Worm (Caenorhabditis elegans) whole organism, L3 larva: ENCODE data around the gene dot-1.5.
A peak's percentile ranks its signal among the peaks of the same experiment; 100 is the strongest.

Source experiments
- R02D3.7 ChIP-seq: fragments of 150-350 bp; optimal IDR thresholded peaks from 2 replicates; lab custom pipeline; 2014; ENCODE audit warnings: missing biosample characterization, missing genetic modification characterization
- ZK546.5 ChIP-seq: sonication (generic microtip); optimal IDR thresholded peaks from 2 replicates; lab custom pipeline; 2017; ENCODE audit warnings: missing biosample characterization, missing genetic modification characterization
- aly-2 ChIP-seq: fragments of 150-350 bp; optimal IDR thresholded peaks from 2 replicates; lab custom pipeline; 2014; ENCODE audit warnings: missing biosample characterization, missing genetic modification characterization
- ama-1 ChIP-seq: fragments of 150-350 bp; optimal IDR thresholded peaks from 2 replicates; lab custom pipeline; 2018
- ceh-16 ChIP-seq: sonication (generic microtip); optimal IDR thresholded peaks from 2 replicates; lab custom pipeline; 2017; ENCODE audit warnings: missing biosample characterization, missing genetic modification characterization
- ceh-28 ChIP-seq: fragments of 150-350 bp; optimal IDR thresholded peaks from 2 replicates; lab custom pipeline; 2014; ENCODE audit warnings: missing biosample characterization, missing genetic modification reagents, missing genetic modification characterization
- ceh-82 ChIP-seq: fragments of 150-350 bp; optimal IDR thresholded peaks from 2 replicates; lab custom pipeline; 2014; ENCODE audit warnings: missing biosample characterization, missing genetic modification characterization
- ceh-9 ChIP-seq: sonication (generic microtip); optimal IDR thresholded peaks from 2 replicates; lab custom pipeline; 2018; ENCODE audit warnings: missing biosample characterization, missing genetic modification characterization
- daf-12 ChIP-seq: fragments of 150-350 bp; optimal IDR thresholded peaks from 2 replicates; lab custom pipeline; 2014; ENCODE audit warnings: missing biosample characterization, missing genetic modification reagents, missing genetic modification characterization
- egl-27 ChIP-seq: sonication (generic microtip); optimal IDR thresholded peaks from 4 replicates; lab custom pipeline; 2017; ENCODE audit warnings: missing biosample characterization, missing genetic modification reagents, missing genetic modification characterization
- egl-5 ChIP-seq: fragments of 150-350 bp; optimal IDR thresholded peaks from 2 replicates; lab custom pipeline; 2017; ENCODE audit warnings: missing biosample characterization, missing genetic modification reagents, missing genetic modification characterization, inconsistent platforms
- elt-1 ChIP-seq: fragments of 150-350 bp; optimal IDR thresholded peaks from 2 replicates; lab custom pipeline; 2014; ENCODE audit warnings: missing biosample characterization, missing genetic modification characterization
- elt-2 ChIP-seq: sonication (generic microtip); optimal IDR thresholded peaks from 2 replicates; lab custom pipeline; 2016; ENCODE audit warnings: missing genetic modification reagents, mild to moderate bottlenecking, missing genetic modification characterization, missing compliant biosample characterization
- elt-3 ChIP-seq, 3 experiments: fragments of 150-350 bp in 1 of 3; sonication (generic microtip) in 2 of 3; optimal IDR thresholded peaks; 2 replicates in 2 of 3; 4 replicates in 1 of 3; lab custom pipeline; 2014 to 2017; ENCODE audit warnings: missing biosample characterization in 3 of 3, missing genetic modification characterization in 3 of 3
- eor-1 ChIP-seq, 2 experiments: fragments of 150-350 bp; optimal IDR thresholded peaks; 2 replicates each; lab custom pipeline; 2014 to 2018; ENCODE audit warnings: missing biosample characterization in 2 of 2, missing genetic modification characterization in 2 of 2
- fkh-10 ChIP-seq: sonication (generic microtip); optimal IDR thresholded peaks from 2 replicates; lab custom pipeline; 2017; ENCODE audit warnings: missing biosample characterization, missing genetic modification reagents, missing genetic modification characterization
- fkh-2 ChIP-seq: fragments of 150-350 bp; optimal IDR thresholded peaks from 2 replicates; lab custom pipeline; 2014; ENCODE audit warnings: missing biosample characterization, missing genetic modification reagents, missing genetic modification characterization
- fos-1 ChIP-seq: fragments of 150-350 bp; optimal IDR thresholded peaks from 2 replicates; lab custom pipeline; 2014; ENCODE audit warnings: missing biosample characterization, missing genetic modification characterization
- hmg-11 ChIP-seq: sonication (generic microtip); optimal IDR thresholded peaks from 2 replicates; lab custom pipeline; 2016; ENCODE audit warnings: missing genetic modification characterization, missing compliant biosample characterization
- jun-1 ChIP-seq: fragments of 150-350 bp; optimal IDR thresholded peaks from 2 replicates; lab custom pipeline; 2014; ENCODE audit warnings: missing biosample characterization, missing genetic modification reagents, missing genetic modification characterization
- lin-15B ChIP-seq: fragments of 150-350 bp; optimal IDR thresholded peaks from 2 replicates; lab custom pipeline; 2014; ENCODE audit warnings: missing biosample characterization, missing genetic modification characterization
- lin-39 ChIP-seq: fragments of 150-350 bp; optimal IDR thresholded peaks from 2 replicates; lab custom pipeline; 2018; ENCODE audit warnings: missing biosample characterization, missing genetic modification reagents, missing genetic modification characterization
- lsy-12 ChIP-seq: sonication (generic microtip); optimal IDR thresholded peaks from 2 replicates; lab custom pipeline; 2016; ENCODE audit warnings: mild to moderate bottlenecking, missing genetic modification characterization, missing compliant biosample characterization
- mdl-1 ChIP-seq: fragments of 150-350 bp; optimal IDR thresholded peaks from 2 replicates; lab custom pipeline; 2014; ENCODE audit warnings: missing biosample characterization, missing genetic modification characterization
- mml-1 ChIP-seq: fragments of 150-350 bp; sonication (generic microtip); optimal IDR thresholded peaks from 3 replicates; lab custom pipeline; 2014; ENCODE audit warnings: missing biosample characterization, missing genetic modification characterization
- nfya-1 ChIP-seq: sonication (generic microtip); optimal IDR thresholded peaks from 2 replicates; lab custom pipeline; 2017; ENCODE audit warnings: missing genetic modification characterization, mild to moderate bottlenecking, missing compliant biosample characterization, antibody characterized with exemption, moderate library complexity; ENCODE audit not compliant: insufficient read depth
- nhr-11 ChIP-seq: fragments of 150-350 bp; optimal IDR thresholded peaks from 2 replicates; lab custom pipeline; 2014; ENCODE audit warnings: missing biosample characterization, missing genetic modification characterization
- nhr-12 ChIP-seq: fragments of 150-350 bp; optimal IDR thresholded peaks from 2 replicates; lab custom pipeline; 2014; ENCODE audit warnings: missing biosample characterization, missing genetic modification characterization
- nhr-23 ChIP-seq: fragments of 150-350 bp; optimal IDR thresholded peaks from 2 replicates; lab custom pipeline; 2014; ENCODE audit warnings: missing biosample characterization, missing genetic modification reagents, missing genetic modification characterization
- nhr-237 ChIP-seq: fragments of 150-350 bp; optimal IDR thresholded peaks from 2 replicates; lab custom pipeline; 2014; ENCODE audit warnings: missing biosample characterization, missing genetic modification characterization
- nhr-25 ChIP-seq: sonication (generic microtip); optimal IDR thresholded peaks from 2 replicates; lab custom pipeline; 2017; ENCODE audit warnings: missing biosample characterization, missing genetic modification characterization
- nhr-28 ChIP-seq: fragments of 150-350 bp; optimal IDR thresholded peaks from 2 replicates; lab custom pipeline; 2014; ENCODE audit warnings: missing biosample characterization, missing genetic modification characterization
- nhr-43 ChIP-seq: sonication (generic microtip); optimal IDR thresholded peaks from 2 replicates; lab custom pipeline; 2016; ENCODE audit warnings: mild to moderate bottlenecking, missing genetic modification characterization, missing compliant biosample characterization; ENCODE audit not compliant: poor library complexity, severe bottlenecking
- nhr-67 ChIP-seq: fragments of 150-350 bp; optimal IDR thresholded peaks from 2 replicates; lab custom pipeline; 2014; ENCODE audit warnings: missing biosample characterization, missing genetic modification characterization
- nhr-76 ChIP-seq: fragments of 150-350 bp; sonication (generic microtip); optimal IDR thresholded peaks from 5 replicates; lab custom pipeline; 2014; ENCODE audit warnings: missing biosample characterization, missing genetic modification characterization
- nhr-77 ChIP-seq: fragments of 150-350 bp; optimal IDR thresholded peaks from 2 replicates; lab custom pipeline; 2014; ENCODE audit warnings: missing biosample characterization, missing genetic modification characterization
- pha-4 ChIP-seq: fragments of 150-350 bp; optimal IDR thresholded peaks from 2 replicates; lab custom pipeline; 2014; ENCODE audit warnings: missing biosample characterization, missing genetic modification reagents, missing genetic modification characterization
- pqm-1 ChIP-seq: fragments of 150-350 bp; optimal IDR thresholded peaks from 2 replicates; lab custom pipeline; 2017; ENCODE audit warnings: missing biosample characterization, missing genetic modification characterization, inconsistent platforms
- sea-2 ChIP-seq: fragments of 150-350 bp; sonication (generic microtip); optimal IDR thresholded peaks from 4 replicates; lab custom pipeline; 2014; ENCODE audit warnings: missing biosample characterization, missing genetic modification reagents, missing genetic modification characterization
- skn-1 ChIP-seq: fragments of 150-350 bp; optimal IDR thresholded peaks from 2 replicates; lab custom pipeline; 2014; ENCODE audit warnings: missing biosample characterization, missing genetic modification characterization
- snpc-4 ChIP-seq: fragments of 150-350 bp; optimal IDR thresholded peaks from 2 replicates; lab custom pipeline; 2014; ENCODE audit warnings: missing biosample characterization, missing genetic modification characterization
- tbx-2 ChIP-seq: sonication (generic microtip); optimal IDR thresholded peaks from 2 replicates; lab custom pipeline; 2016; ENCODE audit warnings: mild to moderate bottlenecking, missing genetic modification characterization, missing compliant biosample characterization
- unc-39 ChIP-seq: sonication (generic microtip); optimal IDR thresholded peaks from 4 replicates; lab custom pipeline; 2017; ENCODE audit warnings: missing biosample characterization, missing genetic modification characterization
- unc-62 ChIP-seq: fragments of 150-350 bp; sonication (generic microtip); optimal IDR thresholded peaks from 4 replicates; lab custom pipeline; 2014; ENCODE audit warnings: missing biosample characterization, missing genetic modification reagents, missing genetic modification characterization
- zag-1 ChIP-seq: fragments of 150-350 bp; optimal IDR thresholded peaks from 2 replicates; lab custom pipeline; 2014; ENCODE audit warnings: missing biosample characterization, missing genetic modification characterization
- ztf-11 ChIP-seq: fragments of 150-350 bp; optimal IDR thresholded peaks from 2 replicates; lab custom pipeline; 2014; ENCODE audit warnings: missing biosample characterization, missing genetic modification characterization
- ztf-4 ChIP-seq: fragments of 150-350 bp; optimal IDR thresholded peaks from 2 replicates; lab custom pipeline; 2014; ENCODE audit warnings: missing biosample characterization, missing genetic modification characterization

dot-1.5 gene

ce11 chrX:1917169-1917568 lies at the start of gene dot-1.5:
Gene dot-1.5 (plus strand): TSS chrX:1917469.
- TF ChIP-seq ztf-11 (no peak), ceh-9 (tag; lab: Kevin White, UChicago) (no peak), lin-15B (tag; lab: Kevin White, UChicago) (no peak), nhr-67 (tag; lab: Kevin White, UChicago) (no peak), sea-2 (GFP tag; lab: Kevin White, UChicago) (no peak), tbx-2 (tag; lab: Kevin White, UChicago) (no peak), snpc-4 (no peak), fkh-10 (GFP tag; lab: Kevin White, UChicago) (no peak), nhr-28 (no peak), zag-1 (tag; lab: Kevin White, UChicago) (no peak)

ce11 chrX:1870991-1871390 lies 46.3 kb upstream of the dot-1.5 start:
- no peak for TF ChIP-seq zag-1 (tag; lab: Kevin White, UChicago)
- no peak for TF ChIP-seq fkh-2 (tag; lab: Kevin White, UChicago)
- TF ChIP-seq pha-4 (tag; lab: Kevin White, UChicago), result peak; percentile 86
- no peak for TF ChIP-seq eor-1 (tag; optimal IDR thresholded peaks at IDR 0.05; lab: Kevin White, UChicago)
- TF ChIP-seq hmg-11 (tag; lab: Kevin White, UChicago), result no peak
- no peak for TF ChIP-seq tbx-2 (tag; lab: Kevin White, UChicago)
- TF ChIP-seq nhr-23 (tag; lab: Kevin White, UChicago), result no peak
- TF ChIP-seq ceh-28, result peak; percentile 14
- peak; percentile 99 for TF ChIP-seq nfya-1 (tag; lab: Kevin White, UChicago)
- TF ChIP-seq fos-1 (tag; lab: Kevin White, UChicago), result no peak
- TF ChIP-seq fkh-10 (GFP tag; lab: Kevin White, UChicago), result no peak
- TF ChIP-seq, all 47 proteins: peak for 3

ce11 chrX:1880665-1881064 lies 36.6 kb upstream of the dot-1.5 start:
- TF ChIP-seq hmg-11 (tag; lab: Kevin White, UChicago) (peak; percentile 97), ZK546.5 (tag; lab: Kevin White, UChicago) (no peak), elt-1 (tag; lab: Kevin White, UChicago) (no peak), ztf-4 (tag; lab: Kevin White, UChicago) (no peak), mdl-1 (tag; lab: Kevin White, UChicago) (no peak), egl-27 (tag; lab: Kevin White, UChicago) (no peak), pqm-1 (peak; percentile 15), sea-2 (GFP tag; lab: Kevin White, UChicago) (no peak), pha-4 (tag; lab: Kevin White, UChicago) (peak; percentile 72), nhr-11 (no peak), aly-2 (no peak), nhr-76 (tag; lab: Kevin White, UChicago) (no peak), lsy-12 (peak; percentile 72), daf-12 (tag; lab: Kevin White, UChicago) (no peak), unc-39 (tag; lab: Kevin White, UChicago) (no peak), nhr-25 (tag; lab: Kevin White, UChicago) (no peak), tbx-2 (tag; lab: Kevin White, UChicago) (peak; percentile 65), eor-1 (tag; optimal IDR thresholded peaks at IDR 0.05; lab: Kevin White, UChicago) (peak in 1 of 2 experiments; percentile 35), fos-1 (tag; lab: Kevin White, UChicago) (no peak), lin-15B (tag; lab: Kevin White, UChicago) (no peak), nhr-237 (no peak), R02D3.7 (tag; lab: Kevin White, UChicago) (no peak), mml-1 (tag; lab: Kevin White, UChicago) (no peak), ceh-9 (tag; lab: Kevin White, UChicago) (no peak), elt-2 (tag; lab: Kevin White, UChicago) (peak; percentile 20), snpc-4 (peak; percentile 40), nhr-43 (no peak), lin-39 (tag; lab: Kevin White, UChicago) (no peak), fkh-2 (tag; lab: Kevin White, UChicago) (no peak), unc-62 (GFP tag; lab: Kevin White, UChicago) (no peak), zag-1 (tag; lab: Kevin White, UChicago) (no peak), ama-1 (lab: Kevin White, UChicago) (no peak), nhr-23 (tag; lab: Kevin White, UChicago) (no peak), nhr-77 (peak; percentile 32), ceh-82 (tag; lab: Kevin White, UChicago) (peak; percentile 24), nhr-28 (no peak), elt-3 (tag; optimal IDR thresholded peaks at IDR 0.05; lab: Kevin White, UChicago) (no peak), jun-1 (tag; lab: Kevin White, UChicago) (peak; percentile 14), ceh-16 (tag; lab: Kevin White, UChicago) (no peak), skn-1 (tag; lab: Kevin White, UChicago) (peak; percentile 29), ztf-11 (no peak), ceh-28 (peak; percentile 48), nhr-12 (tag; lab: Kevin White, UChicago) (no peak), fkh-10 (GFP tag; lab: Kevin White, UChicago) (no peak), egl-5 (no peak), nfya-1 (tag; lab: Kevin White, UChicago) (peak; percentile 47), nhr-67 (tag; lab: Kevin White, UChicago) (no peak)
